Worm (Caenorhabditis elegans) whole organism, L4/young adult: ENCODE results near the gene nspe-2.

Experiments
- W03F9.2 ChIP-seq: fragments of 150-350 bp; optimal IDR thresholded peaks from 2 replicates; lab custom pipeline; 2014; ENCODE audit warnings: missing biosample characterization, missing genetic modification characterization
- dao-5 ChIP-seq: sonication (generic microtip); optimal IDR thresholded peaks from 2 replicates; lab custom pipeline; 2016; ENCODE audit warnings: missing genotype, missing genetic modification characterization, moderate library complexity, missing compliant biosample characterization
- him-1 ChIP-seq: sonication (generic microtip); optimal IDR thresholded peaks from 2 replicates; lab custom pipeline; 2016; ENCODE audit warnings: missing genotype, missing genetic modification reagents, missing genetic modification characterization, missing compliant biosample characterization

- TF ChIP-seq dao-5 (tag; lab: Kevin White, UChicago), result no peak
- TF ChIP-seq him-1 (tag; lab: Kevin White, UChicago), result no peak
- TF ChIP-seq W03F9.2 (tag; lab: Kevin White, UChicago), result no peak
These were observed 36.6 kb upstream of the nspe-2 start for ce11 chrII:12655816-12656215.
